Worm (Caenorhabditis elegans): ENCODE data around the gene F10D7.11.

DNA sequence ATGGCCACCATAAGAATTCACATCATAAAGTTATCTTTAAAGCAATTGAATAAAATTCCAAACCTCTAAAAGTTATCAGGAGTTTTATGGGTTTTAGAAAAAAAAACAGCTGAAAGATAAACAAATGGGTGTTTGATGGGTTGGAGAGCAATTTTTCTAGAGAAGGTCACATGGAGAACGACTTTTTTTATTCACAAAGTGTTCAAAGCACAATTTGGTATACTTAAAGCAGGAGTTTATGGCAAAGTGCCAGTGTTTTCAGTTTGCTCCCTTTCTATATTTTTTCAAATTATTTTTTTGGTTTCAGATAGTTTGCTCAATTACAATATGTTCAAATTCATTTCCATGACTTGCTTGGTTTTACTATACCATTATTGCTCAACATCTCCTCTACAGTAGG is 38.6 kb downstream of the F10D7.11 start, which contains the start of gene F11C7.6:
- TF ChIP-seq aly-2 (tag; optimal IDR thresholded peaks at IDR 0.05) (no peak), ama-1 (optimal IDR thresholded peaks at IDR 0.05) (no peak), alr-1 (tag; optimal IDR thresholded peaks at IDR 0.05; ENCODE audit: borderline replicate concordance) (no peak), lin-15B (tag; optimal IDR thresholded peaks at IDR 0.05) (no peak), dpl-1 (GFP tag; optimal IDR thresholded peaks at IDR 0.05) (no peak), lsy-2 (tag; optimal IDR thresholded peaks at IDR 0.05) (no peak), efl-3 (GFP tag; optimal IDR thresholded peaks at IDR 0.05) (no peak)
